Fruit fly (Drosophila melanogaster) whole organism, prepupa: ENCODE data around the gene sgll.

ENCODE experiments used
- CG6854 ChIP-seq: fragments of 200-800 bp; sonication (Bioruptor generic); optimal IDR thresholded peaks from 2 replicates; lab custom pipeline; 2017; ENCODE audit warnings: missing biosample characterization, mild to moderate bottlenecking, missing genetic modification characterization
- Eip75B ChIP-seq: fragments of 200-800 bp; sonication (Bioruptor generic); optimal IDR thresholded peaks from 3 replicates; lab custom pipeline; 2016; ENCODE audit warnings: missing biosample characterization, missing genetic modification characterization
- cyc ChIP-seq: fragments of 200-800 bp; sonication (Bioruptor generic); optimal IDR thresholded peaks from 3 replicates; lab custom pipeline; 2016; ENCODE audit warnings: missing biosample characterization, missing genetic modification characterization
- esn ChIP-seq: fragments of 200-800 bp; sonication (Bioruptor generic); optimal IDR thresholded peaks from 2 replicates; lab custom pipeline; 2016; ENCODE audit warnings: missing biosample characterization, mild to moderate bottlenecking, missing genetic modification characterization, moderate library complexity

DNA sequence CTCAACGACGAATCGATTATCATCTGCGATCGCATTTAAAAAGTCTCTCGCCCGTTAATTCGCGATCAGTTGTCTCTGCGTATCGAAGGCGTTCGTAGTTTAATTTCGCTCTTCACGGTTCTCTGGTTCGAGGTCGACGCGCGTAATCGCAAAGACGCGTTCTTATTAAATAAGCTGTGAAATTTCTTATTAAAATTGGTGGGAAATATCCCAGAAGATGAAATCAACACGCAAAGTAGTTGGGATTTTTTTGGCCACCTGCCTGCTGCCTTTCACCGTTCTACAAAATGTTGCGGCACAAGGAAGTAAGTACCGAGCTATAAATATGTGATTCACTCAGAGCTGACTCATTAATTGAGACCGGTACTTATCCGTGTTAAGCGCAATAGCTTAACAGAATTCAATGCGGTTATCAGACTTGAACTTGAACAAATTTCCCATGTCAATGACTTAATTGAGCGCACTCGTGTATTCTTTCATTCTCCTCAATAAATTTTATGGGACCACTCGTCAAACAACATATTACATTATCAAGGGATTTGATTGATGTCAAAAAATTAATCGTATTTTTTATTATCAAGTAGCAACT, 49.3 kb upstream of the sgll start:
- TF ChIP-seq esn (GFP tag; lab: Kevin White, UChicago) (no peak), CG6854 (GFP tag; lab: Kevin White, UChicago) (no peak), Eip75B (GFP tag; lab: Kevin White, UChicago) (no peak), cyc (GFP tag; lab: Kevin White, UChicago) (no peak)
